Worm (Caenorhabditis elegans) whole organism, L4 larva: ENCODE measurements around the gene ZK863.8.

ENCODE experiments used
- F10B5.3 ChIP-seq: sonication (generic microtip); optimal IDR thresholded peaks from 2 replicates; lab custom pipeline; 2016; ENCODE audit warnings: mild to moderate bottlenecking, missing genetic modification characterization, missing compliant biosample characterization
- Y48G9A.11 ChIP-seq: fragments of 200-800 bp; sonication (Bioruptor generic); IDR thresholded peaks from 2 replicates; pipeline ENCODE4 v1.3.6; 2022; ENCODE audit warnings: missing genetic modification reagents, missing genetic modification characterization, missing compliant biosample characterization
- Y75B8A.6 ChIP-seq: fragments of 200-800 bp; sonication (Bioruptor generic); IDR thresholded peaks from 2 replicates; pipeline ENCODE4 v1.3.6; 2022; ENCODE audit warnings: missing genetic modification reagents, missing genetic modification characterization, missing compliant biosample characterization
- ZK546.5 ChIP-seq, 2 experiments: sonication (generic microtip); optimal IDR thresholded peaks; 2 replicates each; lab custom pipeline; 2017; ENCODE audit warnings: missing biosample characterization in 2 of 2, missing genetic modification characterization in 2 of 2
- aha-1 ChIP-seq: fragments of 150-350 bp; peaks from one replicate; lab custom pipeline; 2014; ENCODE audit warnings: missing biosample characterization, missing genetic modification characterization
- attf-4 ChIP-seq: sonication (generic microtip); optimal IDR thresholded peaks from 3 replicates; lab custom pipeline; 2017; ENCODE audit warnings: missing biosample characterization, missing genetic modification characterization
- ceh-20 ChIP-seq: fragments of 200-800 bp; sonication (Bioruptor generic); IDR thresholded peaks from 2 replicates; pipeline ENCODE4 v1.3.6; 2022; ENCODE audit warnings: missing genetic modification reagents, missing genetic modification characterization, missing compliant biosample characterization
- ceh-32 ChIP-seq: sonication (generic microtip); optimal IDR thresholded peaks from 2 replicates; lab custom pipeline; 2016; ENCODE audit warnings: mild to moderate bottlenecking, missing genetic modification characterization, missing compliant biosample characterization; ENCODE audit not compliant: poor library complexity
- ceh-82 ChIP-seq: sonication (generic microtip); optimal IDR thresholded peaks from 2 replicates; lab custom pipeline; 2017; ENCODE audit warnings: missing biosample characterization, missing genetic modification characterization
- ces-1 ChIP-seq: fragments of 150-350 bp; sonication (generic microtip); optimal IDR thresholded peaks from 4 replicates; lab custom pipeline; 2014; ENCODE audit warnings: missing biosample characterization, missing genetic modification reagents, missing genetic modification characterization
- cey-2 ChIP-seq: sonication (generic microtip); optimal IDR thresholded peaks from 3 replicates; lab custom pipeline; 2017; ENCODE audit warnings: missing genetic modification characterization, mild to moderate bottlenecking, missing compliant biosample characterization, antibody characterized with exemption, borderline replicate concordance; ENCODE audit not compliant: insufficient read depth
- ctbp-1 ChIP-seq: fragments of 200-800 bp; sonication (Bioruptor generic); IDR thresholded peaks from 2 replicates; pipeline ENCODE4 v1.3.6; 2022; ENCODE audit warnings: missing genetic modification reagents, missing genetic modification characterization, missing compliant biosample characterization
- daf-8 ChIP-seq: fragments of 200-800 bp; sonication (Bioruptor generic); IDR thresholded peaks from 2 replicates; pipeline ENCODE4 v1.3.6; 2022; ENCODE audit warnings: missing genetic modification characterization, missing compliant biosample characterization
- dmd-6 ChIP-seq: fragments of 200-800 bp; sonication (Bioruptor generic); IDR thresholded peaks from 2 replicates; pipeline ENCODE4 v1.3.6; 2022; ENCODE audit warnings: missing genetic modification reagents, missing genetic modification characterization, missing compliant biosample characterization
- dpl-1 ChIP-seq: fragments of 150-350 bp; optimal IDR thresholded peaks from 2 replicates; lab custom pipeline; 2014; ENCODE audit warnings: missing biosample characterization, missing genetic modification reagents, missing genetic modification characterization
- dve-1 ChIP-seq: sonication (generic microtip); optimal IDR thresholded peaks from 2 replicates; lab custom pipeline; 2017; ENCODE audit warnings: antibody characterized with exemption, mild to moderate bottlenecking, missing genetic modification characterization, missing compliant biosample characterization; ENCODE audit not compliant: insufficient read depth
- egl-43 ChIP-seq: fragments of 200-800 bp; sonication (Bioruptor generic); IDR thresholded peaks from 2 replicates; pipeline ENCODE4 v1.3.6; 2022; ENCODE audit warnings: missing genetic modification reagents, missing genetic modification characterization, missing compliant biosample characterization
- gei-8 ChIP-seq: fragments of 200-800 bp; sonication (Bioruptor generic); optimal IDR thresholded peaks from 2 replicates; lab custom pipeline; 2018; ENCODE audit warnings: mild to moderate bottlenecking, missing genetic modification characterization, missing compliant biosample characterization
- hlh-30 ChIP-seq: sonication (generic microtip); optimal IDR thresholded peaks from 2 replicates; lab custom pipeline; 2017; ENCODE audit warnings: antibody characterized with exemption, mild to moderate bottlenecking, missing genetic modification characterization, missing compliant biosample characterization; ENCODE audit not compliant: insufficient read depth
- lin-1 ChIP-seq: fragments of 200-800 bp; sonication (Bioruptor generic); IDR thresholded peaks from 2 replicates; pipeline ENCODE4 v1.3.6; 2022; ENCODE audit warnings: missing genetic modification reagents, missing genetic modification characterization, missing compliant biosample characterization
- lin-29 ChIP-seq: fragments of 200-800 bp; sonication (Bioruptor generic); IDR thresholded peaks from 2 replicates; pipeline ENCODE4 v1.3.6; 2022; ENCODE audit warnings: missing genetic modification reagents, missing genetic modification characterization, missing compliant biosample characterization
- lin-38 ChIP-seq: fragments of 200-800 bp; sonication (Bioruptor generic); IDR thresholded peaks from 2 replicates; pipeline ENCODE4 v1.3.6; 2022; ENCODE audit warnings: missing genetic modification reagents, missing genetic modification characterization, missing compliant biosample characterization
- lin-39 ChIP-seq: fragments of 150-350 bp; optimal IDR thresholded peaks from 2 replicates; lab custom pipeline; 2014; ENCODE audit warnings: missing biosample characterization, missing genetic modification reagents, missing genetic modification characterization
- lsy-2 ChIP-seq, 2 experiments: fragments of 150-350 bp in 1 of 2; sonication (generic microtip) in 1 of 2; optimal IDR thresholded peaks; 2 replicates each; lab custom pipeline; 2014 to 2017; ENCODE audit warnings: missing biosample characterization in 2 of 2, missing genetic modification characterization in 2 of 2
- madf-9 ChIP-seq: fragments of 200-800 bp; sonication (Bioruptor generic); conservative IDR thresholded peaks from 2 replicates; pipeline ENCODE4 v1.3.6; 2022; ENCODE audit warnings: missing genetic modification reagents, missing genetic modification characterization, missing compliant biosample characterization
- mep-1 ChIP-seq: fragments of 150-350 bp; sonication (generic microtip); optimal IDR thresholded peaks from 3 replicates; lab custom pipeline; 2014; ENCODE audit warnings: missing biosample characterization, missing genetic modification characterization
- mxl-3 ChIP-seq: fragments of 200-800 bp; sonication (Bioruptor generic); optimal IDR thresholded peaks from 2 replicates; lab custom pipeline; 2018; ENCODE audit warnings: mild to moderate bottlenecking, missing genetic modification characterization, missing compliant biosample characterization
- nhr-48 ChIP-seq: sonication (generic microtip); optimal IDR thresholded peaks from 2 replicates; lab custom pipeline; 2016; ENCODE audit warnings: mild to moderate bottlenecking, missing genetic modification characterization, missing compliant biosample characterization
- nhr-6 ChIP-seq: fragments of 150-350 bp; optimal IDR thresholded peaks from 2 replicates; lab custom pipeline; 2014; ENCODE audit warnings: missing biosample characterization, missing genetic modification characterization
- nhr-76 ChIP-seq: fragments of 150-350 bp; optimal IDR thresholded peaks from 2 replicates; lab custom pipeline; 2014; ENCODE audit warnings: missing biosample characterization, missing genetic modification characterization
- pha-4 ChIP-seq, 2 experiments: fragments of 150-350 bp in 1 of 2; fragments of 200-800 bp in 1 of 2; sonication (Bioruptor generic) in 1 of 2; IDR thresholded peaks in 1 of 2; optimal IDR thresholded peaks in 1 of 2; 2 replicates each; pipeline versions ENCODE4 v1.3.6 to Lab custom; 2014 to 2022; ENCODE audit warnings: missing genetic modification characterization in 2 of 2, missing genetic modification reagents in 2 of 2, missing biosample characterization in 1 of 2, missing compliant biosample characterization in 1 of 2
- php-3 ChIP-seq: fragments of 200-800 bp; sonication (Bioruptor generic); IDR thresholded peaks from 2 replicates; pipeline ENCODE4 v1.3.6; 2022; ENCODE audit warnings: missing genetic modification reagents, missing genetic modification characterization, missing compliant biosample characterization
- skn-1 ChIP-seq: fragments of 150-350 bp; optimal IDR thresholded peaks from 2 replicates; lab custom pipeline; 2014; ENCODE audit warnings: missing biosample characterization, missing genetic modification characterization
- unc-39 ChIP-seq: sonication (generic microtip); optimal IDR thresholded peaks from 2 replicates; lab custom pipeline; 2017; ENCODE audit warnings: missing biosample characterization, missing genetic modification characterization
- vab-7 ChIP-seq: fragments of 200-800 bp; sonication (Bioruptor generic); IDR thresholded peaks from 2 replicates; pipeline ENCODE4 v1.3.6; 2022; ENCODE audit warnings: missing genetic modification reagents, missing genetic modification characterization, missing compliant biosample characterization
- zip-11 ChIP-seq: fragments of 200-800 bp; sonication (Bioruptor generic); IDR thresholded peaks from 2 replicates; pipeline ENCODE4 v1.3.6; 2022; ENCODE audit warnings: missing genetic modification characterization, missing compliant biosample characterization
- zip-2 ChIP-seq: fragments of 150-350 bp; optimal IDR thresholded peaks from 2 replicates; lab custom pipeline; 2014; ENCODE audit warnings: missing biosample characterization, missing genetic modification characterization
- ztf-11 ChIP-seq: fragments of 150-350 bp; optimal IDR thresholded peaks from 2 replicates; lab custom pipeline; 2014; ENCODE audit warnings: missing biosample characterization, missing genetic modification characterization

The ZK863.8 gene

DNA sequence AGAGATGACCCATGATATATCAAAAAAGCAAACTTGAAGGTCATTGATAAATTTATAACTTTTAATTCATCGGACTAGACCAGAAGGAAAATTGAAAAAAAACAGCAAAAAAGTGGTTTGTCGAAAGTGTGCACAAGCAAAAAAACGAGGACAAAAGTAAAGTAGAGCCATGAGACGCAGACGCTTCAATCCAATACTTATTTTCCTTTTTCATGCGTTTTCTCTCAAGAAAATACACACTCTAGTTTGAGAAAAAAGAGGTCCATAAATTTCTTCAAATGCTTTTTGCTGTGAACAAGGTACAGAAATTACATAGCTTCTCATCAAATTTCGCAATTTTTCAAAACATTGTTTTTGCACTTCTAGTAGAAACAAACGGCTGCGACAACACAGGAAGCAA, 26.2 kb downstream of the ZK863.8 start:
- no peak for TF ChIP-seq lin-29 (GFP tag; lab: Robert Waterston, UW)
- TF ChIP-seq lin-38, result no peak
- no peak for TF ChIP-seq unc-39 (tag; lab: Kevin White, UChicago)
- no peak for TF ChIP-seq aha-1 (tag; lab: Kevin White, UChicago)
- TF ChIP-seq, all 104 proteins: peak for 0

DNA sequence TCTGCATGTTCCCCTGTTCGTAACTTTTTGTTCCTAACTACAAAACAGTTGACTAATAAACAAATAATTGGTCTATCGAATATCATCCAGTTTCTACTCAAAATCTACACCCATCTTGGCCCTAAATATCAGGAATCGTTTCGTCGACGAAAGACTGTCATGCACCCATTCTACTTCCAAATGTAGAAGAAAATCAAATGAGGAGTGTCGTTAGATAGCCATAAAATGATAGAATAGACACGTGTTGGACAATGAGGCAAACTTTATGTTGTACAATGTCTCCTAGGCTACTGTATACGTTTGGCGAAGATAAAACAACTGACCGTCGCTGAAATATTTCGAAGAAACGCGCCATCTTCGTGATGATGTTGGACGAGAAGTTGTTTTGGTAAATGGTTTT, 27.3 kb downstream of the ZK863.8 start:
- TF ChIP-seq zip-2 (tag; lab: Kevin White, UChicago) (no peak), zip-11 (GFP tag; lab: Robert Waterston, UW) (no peak), daf-8 (GFP tag; lab: Robert Waterston, UW) (no peak), vab-7 (GFP tag; lab: Robert Waterston, UW) (no peak), dve-1 (tag; lab: Kevin White, UChicago) (no peak), nhr-48 (no peak), ctbp-1 (GFP tag; lab: Robert Waterston, UW) (no peak), lin-29 (GFP tag; lab: Robert Waterston, UW) (no peak), ztf-11 (no peak), lin-39 (tag; lab: Kevin White, UChicago) (no peak), ceh-32 (tag; lab: Kevin White, UChicago) (no peak), skn-1 (no peak), ceh-82 (tag; lab: Kevin White, UChicago) (no peak), php-3 (GFP tag; lab: Robert Waterston, UW) (no peak), Y75B8A.6 (no peak), gei-8 (GFP tag; lab: Kevin White, UChicago) (no peak), egl-43 (no peak), ZK546.5 (tag; optimal IDR thresholded peaks at IDR 0.05; lab: Kevin White, UChicago) (no peak), dpl-1 (GFP tag; lab: Kevin White, UChicago) (no peak), ces-1 (GFP tag; lab: Kevin White, UChicago) (no peak)
- TF ChIP-seq, all 104 proteins: peak for 0

DNA sequence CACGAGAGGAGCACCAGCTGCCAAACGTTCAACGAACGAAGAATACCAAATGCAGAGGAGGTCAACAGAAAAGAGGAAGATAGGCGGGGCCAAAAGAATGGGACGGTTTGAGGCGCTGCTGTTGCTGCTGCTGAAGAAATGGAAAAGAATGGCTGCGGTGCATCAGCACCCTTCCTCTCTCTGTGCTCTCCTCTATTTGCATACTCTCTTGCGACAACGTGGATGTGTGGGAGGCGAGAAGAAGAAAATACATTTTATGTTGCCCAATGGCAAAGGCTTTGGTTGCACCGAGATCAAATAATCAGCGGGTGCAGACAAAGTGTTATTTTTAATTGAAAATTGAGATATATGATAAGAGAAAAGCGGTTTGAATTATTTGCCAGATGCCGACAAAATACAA, 28.9 kb downstream of the ZK863.8 start:
- TF ChIP-seq hlh-30 (no peak), nhr-76 (tag; lab: Kevin White, UChicago) (no peak), F10B5.3 (tag; lab: Kevin White, UChicago) (no peak), Y48G9A.11 (no peak), aha-1 (tag; lab: Kevin White, UChicago) (no peak), nhr-6 (peak; percentile 4), dmd-6 (GFP tag; lab: Robert Waterston, UW) (peak; percentile 28; the same call in 1 of the 2 replicates), cey-2 (tag; lab: Kevin White, UChicago) (no peak), dpl-1 (GFP tag; lab: Kevin White, UChicago) (no peak), madf-9 (GFP tag; lab: Robert Waterston, UW) (no peak), attf-4 (tag; lab: Kevin White, UChicago) (no peak), mep-1 (tag; lab: Kevin White, UChicago) (no peak), ceh-20 (GFP tag; lab: Robert Waterston, UW) (peak; percentile 12; the same call in 1 of the 2 replicates), lin-1 (GFP tag; lab: Robert Waterston, UW) (no peak), pha-4 (GFP tag; IDR thresholded peaks at IDR 0.05; lab: Robert Waterston, UW) (no peak), pha-4 (tag; optimal IDR thresholded peaks at IDR 0.05; lab: Kevin White, UChicago) (no peak), mxl-3 (GFP tag; lab: Kevin White, UChicago) (peak; percentile 46), nhr-48 (peak; percentile 75), lsy-2 (tag; optimal IDR thresholded peaks at IDR 0.05; lab: Kevin White, UChicago) (no peak)
